Worm (Caenorhabditis elegans): ENCODE data around the gene C50H2.7.

ce11 chrV:9927381-9927780 is 4.8 kb downstream of the C50H2.7 start:
- TF ChIP-seq ama-1 (optimal IDR thresholded peaks at IDR 0.05) (no peak), pha-4 (tag; optimal IDR thresholded peaks at IDR 0.05) (no peak), hlh-30 (tag; optimal IDR thresholded peaks at IDR 0.05; ENCODE audit: insufficient read depth) (no peak), gmeb-2 (tag; optimal IDR thresholded peaks at IDR 0.05) (no peak), elt-2 (tag; optimal IDR thresholded peaks at IDR 0.05) (no peak), pag-3 (tag; optimal IDR thresholded peaks at IDR 0.05; ENCODE audit: borderline replicate concordance) (no peak), unc-3 (GFP tag; conservative IDR thresholded peaks at IDR 0.05) (no peak), unc-3 (tag; optimal IDR thresholded peaks at IDR 0.05) (no peak)

Measured in whole organism, late embryonic.